Worm (Caenorhabditis elegans): ENCODE results near the gene pcm-1.

ce11 chrV:5991490-5992069 lies 27.9 kb upstream of the pcm-1 start:
- TF ChIP-seq pqm-1 (tag; optimal IDR thresholded peaks at IDR 0.05) (no peak), nhr-237 (tag; optimal IDR thresholded peaks at IDR 0.05) (no peak)

Data from whole organism, L1 larva.